Worm (Caenorhabditis elegans) whole organism, mixed stage, embryonic: Measurements from ENCODE around the gene tlp-1.

Experiments used
- bed-3 ChIP-seq: fragments of 200-800 bp; sonication (Bioruptor generic); optimal IDR thresholded peaks from 3 replicates; lab custom pipeline; 2018; ENCODE audit warnings: mild to moderate bottlenecking, missing genetic modification characterization, moderate library complexity, missing compliant biosample characterization
- elt-1 ChIP-seq: sonication (generic microtip); optimal IDR thresholded peaks from 2 replicates; lab custom pipeline; 2017; ENCODE audit warnings: missing genetic modification characterization, mild to moderate bottlenecking, missing compliant biosample characterization, antibody characterized with exemption, moderate library complexity, borderline replicate concordance; ENCODE audit not compliant: insufficient read depth
- lsy-2 ChIP-seq: fragments of 150-350 bp; optimal IDR thresholded peaks from 2 replicates; lab custom pipeline; 2014; ENCODE audit warnings: missing biosample characterization, missing genetic modification characterization

- TF ChIP-seq lsy-2 (tag; lab: Kevin White, UChicago) (no peak), bed-3 (GFP tag; lab: Kevin White, UChicago) (no peak), elt-1 (tag; lab: Kevin White, UChicago) (no peak)
Measured at ce11 chrIV:13710367-13710766, 6.5 kb upstream of the tlp-1 start.
